Fruit fly (Drosophila melanogaster) whole organism, prepupa: ENCODE results near the gene Pp1alpha-96A.

Source experiments
- CG7368 ChIP-seq: fragments of 200-800 bp; sonication (Bioruptor generic); optimal IDR thresholded peaks from 3 replicates; lab custom pipeline; 2016; ENCODE audit warnings: missing biosample characterization, missing genetic modification characterization
- Sox14 ChIP-seq: fragments of 200-800 bp; sonication (Bioruptor generic); optimal IDR thresholded peaks from 3 replicates; lab custom pipeline; 2016; ENCODE audit warnings: missing biosample characterization, missing genetic modification characterization
- achi ChIP-seq: fragments of 200-800 bp; sonication (Bioruptor generic); optimal IDR thresholded peaks from 3 replicates; lab custom pipeline; 2016; ENCODE audit warnings: missing biosample characterization, missing genetic modification characterization
- salr ChIP-seq, 2 experiments: fragments of 200-800 bp; sonication (Bioruptor generic); optimal IDR thresholded peaks; 3 replicates each; lab custom pipeline; 2016 to 2018; ENCODE audit warnings: missing biosample characterization in 2 of 2, missing genetic modification characterization in 2 of 2, mild to moderate bottlenecking in 1 of 2
- vri ChIP-seq: fragments of 200-800 bp; sonication (Bioruptor generic); optimal IDR thresholded peaks from 3 replicates; lab custom pipeline; 2016; ENCODE audit warnings: missing biosample characterization, mild to moderate bottlenecking, missing genetic modification characterization

dm6 chr3R:24566756-24567426 is 48.8 kb downstream of the Pp1alpha-96A start:
- TF ChIP-seq achi (no peak), salr (GFP tag; optimal IDR thresholded peaks at IDR 0.05; lab: Kevin White, UChicago) (peak in 1 of 2 experiments; percentile 9), Sox14 (GFP tag; lab: Kevin White, UChicago) (peak; percentile 64), vri (GFP tag; lab: Kevin White, UChicago) (no peak), CG7368 (no peak)
